Fruit fly (Drosophila melanogaster): ENCODE measurements around the gene Axs.

Axs gene

DNA sequence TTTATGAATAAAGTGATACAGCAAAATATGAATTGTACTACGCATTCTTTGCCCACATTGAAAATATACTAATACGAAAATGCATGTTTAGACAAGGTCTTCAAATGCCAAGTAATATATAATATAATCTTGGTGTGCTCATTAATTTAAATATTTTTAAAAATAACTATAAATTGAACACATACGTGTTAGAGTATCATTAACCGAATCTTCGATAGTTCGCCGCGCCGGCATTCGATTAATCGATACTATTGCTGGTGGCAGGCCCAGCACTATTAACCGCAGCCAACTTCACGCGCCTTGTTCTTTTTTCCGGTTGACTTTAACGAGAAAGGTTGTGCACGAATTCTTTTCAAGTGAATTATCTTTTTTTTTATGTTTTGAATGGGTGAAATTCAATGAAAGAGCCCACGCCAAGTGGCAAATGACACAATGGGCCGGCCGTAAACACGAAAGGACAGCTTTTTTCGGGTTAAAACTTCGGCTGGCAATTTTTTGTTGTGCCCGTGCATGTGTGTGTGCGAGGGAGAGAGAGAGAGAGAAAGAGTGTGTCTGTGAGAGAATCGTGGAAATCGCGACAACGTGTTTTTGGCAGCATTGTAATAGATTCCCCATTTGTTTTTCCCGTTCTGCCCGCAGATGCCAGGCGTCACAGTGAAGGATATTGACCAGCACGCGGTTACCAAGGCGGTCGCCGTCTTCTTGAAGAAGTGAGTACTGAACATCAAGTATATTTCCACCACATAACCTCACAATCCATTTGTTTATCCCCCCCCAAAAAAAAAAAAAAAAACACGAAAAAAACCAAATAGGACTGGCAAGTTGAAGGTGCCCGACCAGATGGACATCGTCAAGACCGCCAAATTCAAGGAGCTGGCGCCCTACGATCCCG is 45.9 kb downstream of the Axs start, which contains the start of gene RpS19a (continued):
- TF ChIP-seq Usf (GFP tag; optimal IDR thresholded peaks at IDR 0.05), result peak; percentile 48
- TF ChIP-seq fd102C (GFP tag; optimal IDR thresholded peaks at IDR 0.05), result peak; percentile 53
- no peak for TF ChIP-seq Antp (GFP tag; optimal IDR thresholded peaks at IDR 0.05)
- peak; percentile 74 for TF ChIP-seq Hey (tag; optimal IDR thresholded peaks at IDR 0.05)
- TF ChIP-seq tio (GFP tag; optimal IDR thresholded peaks at IDR 0.05), result peak; percentile 14
- peak; percentile 44 for TF ChIP-seq Sry-β (GFP tag; optimal IDR thresholded peaks at IDR 0.05)
- 0 out of 2 replicates have a peak, but pooled peaks have one; percentile 39 for TF ChIP-seq ato (GFP tag; IDR thresholded peaks at IDR 0.05; ENCODE audit: partially characterized antibody)
- peak; percentile 55 for TF ChIP-seq CG6654 (GFP tag; optimal IDR thresholded peaks at IDR 0.05)
- peak; percentile 36 for TF ChIP-seq Bteb2 (GFP tag; optimal IDR thresholded peaks at IDR 0.05)
- peak; percentile 91 for TF ChIP-seq CG10543 (GFP tag; optimal IDR thresholded peaks at IDR 0.05)
- no peak for TF ChIP-seq Atf3 (GFP tag; optimal IDR thresholded peaks at IDR 0.05)
- TF ChIP-seq pnt (GFP tag; optimal IDR thresholded peaks at IDR 0.05), result no peak
- peak; percentile 24 for TF ChIP-seq en (GFP tag; optimal IDR thresholded peaks at IDR 0.05)
- TF ChIP-seq CG11723 (GFP tag; optimal IDR thresholded peaks at IDR 0.05), result peak; percentile 68
- TF ChIP-seq her (GFP tag; optimal IDR thresholded peaks at IDR 0.05), result peak; percentile 13
- TF ChIP-seq CG6854 (GFP tag; optimal IDR thresholded peaks at IDR 0.05), result peak; percentile 80
- peak; percentile 57 for TF ChIP-seq wdn (GFP tag; IDR thresholded peaks at IDR 0.05)
- TF ChIP-seq Awh (GFP tag; IDR thresholded peaks at IDR 0.05), result peak; percentile 75
- TF ChIP-seq chinmo (GFP tag; IDR thresholded peaks at IDR 0.05; ENCODE audit: partially characterized antibody), result no peak
- peak; percentile 32 for TF ChIP-seq CG4617 (GFP tag; optimal IDR thresholded peaks at IDR 0.05; ENCODE audit: borderline replicate concordance)
- TF ChIP-seq Lim3 (GFP tag; IDR thresholded peaks at IDR 0.05), result no peak
- peak; percentile 62 for TF ChIP-seq Oli (tag; optimal IDR thresholded peaks at IDR 0.05)
- TF ChIP-seq CG32767 (GFP tag; IDR thresholded peaks at IDR 0.05), result no peak
- no peak for TF ChIP-seq hkb (optimal IDR thresholded peaks at IDR 0.05)
- peak; percentile 70 for TF ChIP-seq hkb (GFP tag; IDR thresholded peaks at IDR 0.05)
- TF ChIP-seq CG15269 (tag; optimal IDR thresholded peaks at IDR 0.05), result peak; percentile 74
- TF ChIP-seq grau (tag; optimal IDR thresholded peaks at IDR 0.05), result peak; percentile 57
- TF ChIP-seq sens (GFP tag), result peak; percentile 92
- TF ChIP-seq CG1647 (GFP tag; optimal IDR thresholded peaks at IDR 0.05), result peak; percentile 53
- TF ChIP-seq D19A (tag; optimal IDR thresholded peaks at IDR 0.05), result peak; percentile 48
- TF ChIP-seq psq (GFP tag; optimal IDR thresholded peaks at IDR 0.05), result no peak
- TF ChIP-seq NK7.1 (GFP tag; optimal IDR thresholded peaks at IDR 0.05), result peak; percentile 48
- TF ChIP-seq GATAe (GFP tag; conservative IDR thresholded peaks at IDR 0.05), result no peak; the same call in 1 of the 2 replicates
- peak; percentile 33 for TF ChIP-seq Deaf1 (tag; optimal IDR thresholded peaks at IDR 0.05)
- TF ChIP-seq z (GFP tag; IDR thresholded peaks at IDR 0.05), result no peak
- TF ChIP-seq CG6272 (GFP tag; IDR thresholded peaks at IDR 0.05), result peak; percentile 47
- TF ChIP-seq CG4328 (GFP tag; optimal IDR thresholded peaks at IDR 0.05), result peak; percentile 85
- peak; percentile 92 for TF ChIP-seq NfI (GFP tag; optimal IDR thresholded peaks at IDR 0.05)
- peak; percentile 85 for TF ChIP-seq CG17385 (GFP tag; optimal IDR thresholded peaks at IDR 0.05)
- peak; percentile 39 for TF ChIP-seq CG18764 (GFP tag; optimal IDR thresholded peaks at IDR 0.05)
- TF ChIP-seq onecut (GFP tag; IDR thresholded peaks at IDR 0.05), result peak; percentile 80
- TF ChIP-seq prd (optimal IDR thresholded peaks at IDR 0.05), result no peak
- peak; percentile 47; the same call in 2 of the 3 replicates for TF ChIP-seq prd (GFP tag; IDR thresholded peaks at IDR 0.05)
- peak; percentile 40 for TF ChIP-seq tin (GFP tag; optimal IDR thresholded peaks at IDR 0.05)
- TF ChIP-seq dmrt99B (tag; optimal IDR thresholded peaks at IDR 0.05), result peak; percentile 68
- TF ChIP-seq CG7271 (tag; optimal IDR thresholded peaks at IDR 0.05), result peak; percentile 77
- no peak for TF ChIP-seq CHES-1-like (GFP tag; optimal IDR thresholded peaks at IDR 0.05)
- peak; percentile 91 for TF ChIP-seq mirr (GFP tag; optimal IDR thresholded peaks at IDR 0.05)
- peak; percentile 88 for TF ChIP-seq CG4707 (GFP tag; optimal IDR thresholded peaks at IDR 0.05)

Measured in whole organism, embryonic.